Fruit fly (Drosophila melanogaster) whole organism, prepupa: ENCODE measurements around the gene AP-1gamma.

ENCODE experiments used
- CG10631 ChIP-seq: fragments of 200-800 bp; sonication (Bioruptor generic); optimal IDR thresholded peaks from 2 replicates; lab custom pipeline; 2016; ENCODE audit warnings: missing biosample characterization, missing genetic modification characterization
- CG10669 ChIP-seq: fragments of 200-800 bp; sonication (Bioruptor generic); optimal IDR thresholded peaks from 3 replicates; lab custom pipeline; 2018; ENCODE audit warnings: missing biosample characterization, mild to moderate bottlenecking, missing genetic modification characterization, moderate library complexity
- CG11294 ChIP-seq: fragments of 200-800 bp; sonication (Bioruptor generic); IDR thresholded peaks from 2 replicates; pipeline ENCODE4 v1.3.6; 2022; ENCODE audit warnings: missing biosample characterization, missing genetic modification characterization
- CG11902 ChIP-seq: fragments of 200-800 bp; sonication (Bioruptor generic); optimal IDR thresholded peaks from 3 replicates; lab custom pipeline; 2016; ENCODE audit warnings: missing biosample characterization, missing genetic modification characterization
- CG15336 ChIP-seq: fragments of 200-800 bp; sonication (Bioruptor generic); IDR thresholded peaks from 2 replicates; pipeline ENCODE4 v1.3.6; 2022; ENCODE audit warnings: missing biosample characterization, missing genetic modification characterization
- CG1621 ChIP-seq: fragments of 200-800 bp; sonication (Bioruptor generic); optimal IDR thresholded peaks from 3 replicates; lab custom pipeline; 2018; ENCODE audit warnings: missing biosample characterization, mild to moderate bottlenecking, missing genetic modification characterization
- CG16779 ChIP-seq: fragments of 200-800 bp; sonication (Bioruptor generic); optimal IDR thresholded peaks from 3 replicates; lab custom pipeline; 2017; ENCODE audit warnings: missing biosample characterization, mild to moderate bottlenecking, missing genetic modification characterization
- CG3032 ChIP-seq: fragments of 200-800 bp; optimal IDR thresholded peaks from 2 replicates; lab custom pipeline; 2019; ENCODE audit warnings: missing biosample characterization, mild to moderate bottlenecking, missing genetic modification characterization, moderate library complexity
- CG31627 ChIP-seq: fragments of 200-800 bp; sonication (Bioruptor generic); optimal IDR thresholded peaks from 3 replicates; lab custom pipeline; 2016; ENCODE audit warnings: missing biosample characterization, missing genetic modification characterization
- CG32006 ChIP-seq: fragments of 200-800 bp; sonication (Bioruptor generic); optimal IDR thresholded peaks from 3 replicates; lab custom pipeline; 2017; ENCODE audit warnings: missing biosample characterization, mild to moderate bottlenecking, missing genetic modification characterization
- CG34406 ChIP-seq: fragments of 200-800 bp; sonication (Bioruptor generic); optimal IDR thresholded peaks from 3 replicates; lab custom pipeline; 2016; ENCODE audit warnings: missing biosample characterization, missing genetic modification characterization
- CG3919 ChIP-seq: fragments of 200-800 bp; sonication (Bioruptor generic); optimal IDR thresholded peaks from 3 replicates; lab custom pipeline; 2016; ENCODE audit warnings: missing biosample characterization, missing genetic modification characterization
- CG4318 ChIP-seq: fragments of 200-800 bp; sonication (Bioruptor generic); optimal IDR thresholded peaks from 3 replicates; lab custom pipeline; 2017; ENCODE audit warnings: missing biosample characterization, mild to moderate bottlenecking, missing genetic modification characterization
- CG6163 ChIP-seq: fragments of 200-800 bp; sonication (Bioruptor generic); IDR thresholded peaks from 3 replicates; pipeline ENCODE4 v1.3.6; 2022; ENCODE audit warnings: missing biosample characterization, missing genetic modification characterization
- CG6276 ChIP-seq: fragments of 200-800 bp; sonication (Bioruptor generic); optimal IDR thresholded peaks from 2 replicates; lab custom pipeline; 2017; ENCODE audit warnings: missing biosample characterization, mild to moderate bottlenecking, missing genetic modification characterization
- CG6792 ChIP-seq: fragments of 200-800 bp; sonication (Bioruptor generic); optimal IDR thresholded peaks from 3 replicates; lab custom pipeline; 2016; ENCODE audit warnings: missing biosample characterization, missing genetic modification characterization
- CG6808 ChIP-seq: fragments of 200-800 bp; sonication (Bioruptor generic); optimal IDR thresholded peaks from 3 replicates; lab custom pipeline; 2017; ENCODE audit warnings: missing biosample characterization, missing genetic modification characterization, mild to moderate bottlenecking, moderate library complexity, missing genetic modification reagents
- CG6854 ChIP-seq: fragments of 200-800 bp; sonication (Bioruptor generic); optimal IDR thresholded peaks from 2 replicates; lab custom pipeline; 2017; ENCODE audit warnings: missing biosample characterization, mild to moderate bottlenecking, missing genetic modification characterization
- CG7368 ChIP-seq: fragments of 200-800 bp; sonication (Bioruptor generic); optimal IDR thresholded peaks from 3 replicates; lab custom pipeline; 2016; ENCODE audit warnings: missing biosample characterization, missing genetic modification characterization
- CG8119 ChIP-seq: fragments of 200-800 bp; sonication (Bioruptor generic); IDR thresholded peaks from 3 replicates; pipeline ENCODE4 v1.3.6; 2022; ENCODE audit warnings: missing biosample characterization, missing genetic modification characterization
- CG8319 ChIP-seq: fragments of 200-800 bp; sonication (Bioruptor generic); optimal IDR thresholded peaks from 3 replicates; lab custom pipeline; 2016; ENCODE audit warnings: missing biosample characterization, missing genetic modification characterization
- CG8632 ChIP-seq: fragments of 200-800 bp; sonication (Bioruptor generic); optimal IDR thresholded peaks from 3 replicates; lab custom pipeline; 2016; ENCODE audit warnings: missing biosample characterization, missing genetic modification characterization
- Eip75B ChIP-seq: fragments of 200-800 bp; sonication (Bioruptor generic); optimal IDR thresholded peaks from 3 replicates; lab custom pipeline; 2016; ENCODE audit warnings: missing biosample characterization, missing genetic modification characterization
- Eip78C ChIP-seq: fragments of 200-800 bp; sonication (Bioruptor generic); peaks from one replicate; lab custom pipeline; 2016; ENCODE audit warnings: missing biosample characterization, missing genetic modification characterization
- Eip93F ChIP-seq: fragments of 200-800 bp; sonication (Bioruptor generic); optimal IDR thresholded peaks from 2 replicates; lab custom pipeline; 2016; ENCODE audit warnings: missing biosample characterization, mild to moderate bottlenecking, missing genetic modification characterization
- Ets21C ChIP-seq: fragments of 200-800 bp; sonication (Bioruptor generic); optimal IDR thresholded peaks from 3 replicates; lab custom pipeline; 2016; ENCODE audit warnings: missing biosample characterization, missing genetic modification characterization
- Ets96B ChIP-seq: fragments of 200-800 bp; optimal IDR thresholded peaks from 2 replicates; lab custom pipeline; 2019; ENCODE audit warnings: missing biosample characterization, mild to moderate bottlenecking, missing genetic modification characterization, moderate library complexity
- Gug ChIP-seq: fragments of 200-800 bp; sonication (Bioruptor generic); IDR thresholded peaks from 2 replicates; pipeline ENCODE4 v1.3.6; 2022; ENCODE audit warnings: missing biosample characterization, missing genetic modification characterization
- Hr38 ChIP-seq: sonication (Bioruptor generic); optimal IDR thresholded peaks from 2 replicates; lab custom pipeline; 2016; ENCODE audit warnings: missing biosample characterization, missing genetic modification characterization
- OdsH ChIP-seq: fragments of 200-800 bp; sonication (Bioruptor generic); optimal IDR thresholded peaks from 3 replicates; lab custom pipeline; 2016; ENCODE audit warnings: missing biosample characterization, missing genetic modification characterization
- Smox ChIP-seq: fragments of 200-800 bp; sonication (Bioruptor generic); optimal IDR thresholded peaks from 3 replicates; lab custom pipeline; 2016; ENCODE audit warnings: missing biosample characterization, missing genetic modification characterization
- Sox14 ChIP-seq: fragments of 200-800 bp; sonication (Bioruptor generic); optimal IDR thresholded peaks from 3 replicates; lab custom pipeline; 2016; ENCODE audit warnings: missing biosample characterization, missing genetic modification characterization
- achi ChIP-seq: fragments of 200-800 bp; sonication (Bioruptor generic); optimal IDR thresholded peaks from 3 replicates; lab custom pipeline; 2016; ENCODE audit warnings: missing biosample characterization, missing genetic modification characterization
- acj6 ChIP-seq: fragments of 200-800 bp; sonication (Bioruptor generic); optimal IDR thresholded peaks from 3 replicates; lab custom pipeline; 2016; ENCODE audit warnings: missing biosample characterization, missing genetic modification characterization
- dac ChIP-seq: fragments of 200-800 bp; sonication (Bioruptor generic); optimal IDR thresholded peaks from 2 replicates; lab custom pipeline; 2017; ENCODE audit warnings: missing biosample characterization, mild to moderate bottlenecking, missing genetic modification characterization
- dsx ChIP-seq: fragments of 200-800 bp; optimal IDR thresholded peaks from 3 replicates; lab custom pipeline; 2019; ENCODE audit warnings: missing biosample characterization, mild to moderate bottlenecking, missing genetic modification characterization, moderate library complexity; ENCODE audit not compliant: poor library complexity, severe bottlenecking
- eg ChIP-seq: fragments of 200-800 bp; sonication (Bioruptor generic); IDR thresholded peaks from 3 replicates; pipeline ENCODE4 v1.3.6; 2022; ENCODE audit warnings: missing biosample characterization, missing genetic modification characterization
- fd59A ChIP-seq: fragments of 200-800 bp; sonication (Bioruptor generic); optimal IDR thresholded peaks from 2 replicates; lab custom pipeline; 2017; ENCODE audit warnings: missing biosample characterization, mild to moderate bottlenecking, missing genetic modification characterization, missing genetic modification reagents
- fkh ChIP-seq: fragments of 200-800 bp; sonication (Bioruptor generic); optimal IDR thresholded peaks from 3 replicates; lab custom pipeline; 2017; ENCODE audit warnings: missing biosample characterization, mild to moderate bottlenecking, missing genetic modification characterization, moderate library complexity
- lz ChIP-seq: fragments of 200-800 bp; sonication (Bioruptor generic); optimal IDR thresholded peaks from 3 replicates; lab custom pipeline; 2016; ENCODE audit warnings: missing biosample characterization, missing genetic modification characterization
- net ChIP-seq: fragments of 200-800 bp; sonication (Bioruptor generic); optimal IDR thresholded peaks from 3 replicates; lab custom pipeline; 2016; ENCODE audit warnings: missing biosample characterization, missing genetic modification characterization
- salr ChIP-seq, 2 experiments: fragments of 200-800 bp; sonication (Bioruptor generic); optimal IDR thresholded peaks; 3 replicates each; lab custom pipeline; 2016 to 2018; ENCODE audit warnings: missing biosample characterization in 2 of 2, missing genetic modification characterization in 2 of 2, mild to moderate bottlenecking in 1 of 2
- spab ChIP-seq: fragments of 200-800 bp; sonication (Bioruptor generic); optimal IDR thresholded peaks from 2 replicates; lab custom pipeline; 2017; ENCODE audit warnings: missing biosample characterization, mild to moderate bottlenecking, missing genetic modification characterization, missing genetic modification reagents
- ss ChIP-seq, 2 experiments: fragments of 200-800 bp; sonication (Bioruptor generic); optimal IDR thresholded peaks; 2 replicates in 1 of 2; 3 replicates in 1 of 2; lab custom pipeline; 2017 to 2018; ENCODE audit warnings: mild to moderate bottlenecking in 2 of 2, missing biosample characterization in 2 of 2, missing genetic modification characterization in 2 of 2, moderate library complexity in 1 of 2
- svp ChIP-seq: fragments of 200-800 bp; sonication (Bioruptor generic); peaks from one replicate; lab custom pipeline; 2016; ENCODE audit warnings: missing biosample characterization, missing genetic modification characterization
- topi ChIP-seq: fragments of 200-800 bp; sonication (Bioruptor generic); optimal IDR thresholded peaks from 3 replicates; lab custom pipeline; 2016; ENCODE audit warnings: missing biosample characterization, missing genetic modification characterization
- vri ChIP-seq: fragments of 200-800 bp; sonication (Bioruptor generic); optimal IDR thresholded peaks from 3 replicates; lab custom pipeline; 2016; ENCODE audit warnings: missing biosample characterization, mild to moderate bottlenecking, missing genetic modification characterization

Gene AP-1gamma

dm6 chrX:9067754-9068477, 40.6 kb upstream of the AP-1gamma start, which contains the start of gene CG15365 (continued):
- TF ChIP-seq CG3032: peak; percentile 29
- TF ChIP-seq CG6808: no peak
- TF ChIP-seq CG31627 (GFP tag; lab: Kevin White, UChicago): peak; percentile 45
- TF ChIP-seq CG15336: peak; percentile 39; the same call in 1 of the 2 replicates
- TF ChIP-seq ss (GFP tag; optimal IDR thresholded peaks at IDR 0.05; lab: Kevin White, UChicago): no peak
- no peak for TF ChIP-seq Sox14 (GFP tag; lab: Kevin White, UChicago)
- no peak for TF ChIP-seq Eip93F
- TF ChIP-seq Smox (GFP tag; lab: Kevin White, UChicago): peak; percentile 66
- TF ChIP-seq CG34406 (GFP tag; lab: Kevin White, UChicago): no peak
- TF ChIP-seq CG7368: no peak
- peak; percentile 42 for TF ChIP-seq OdsH
- no peak for TF ChIP-seq CG6854
- TF ChIP-seq Eip75B (GFP tag; lab: Kevin White, UChicago): no peak
- TF ChIP-seq CG11902 (GFP tag; lab: Kevin White, UChicago): no peak
- TF ChIP-seq CG32006 (GFP tag; lab: Kevin White, UChicago): peak; percentile 47
- no peak for TF ChIP-seq CG10669 (GFP tag; lab: Kevin White, UChicago)
- TF ChIP-seq fkh (GFP tag; lab: Kevin White, UChicago): no peak
- TF ChIP-seq CG11294 (GFP tag; lab: Robert Waterston, UW): no peak
- TF ChIP-seq fd59A (GFP tag; lab: Kevin White, UChicago): peak; percentile 5
- TF ChIP-seq CG1621 (tag; lab: Kevin White, UChicago): no peak
- TF ChIP-seq CG16779: no peak

DNA sequence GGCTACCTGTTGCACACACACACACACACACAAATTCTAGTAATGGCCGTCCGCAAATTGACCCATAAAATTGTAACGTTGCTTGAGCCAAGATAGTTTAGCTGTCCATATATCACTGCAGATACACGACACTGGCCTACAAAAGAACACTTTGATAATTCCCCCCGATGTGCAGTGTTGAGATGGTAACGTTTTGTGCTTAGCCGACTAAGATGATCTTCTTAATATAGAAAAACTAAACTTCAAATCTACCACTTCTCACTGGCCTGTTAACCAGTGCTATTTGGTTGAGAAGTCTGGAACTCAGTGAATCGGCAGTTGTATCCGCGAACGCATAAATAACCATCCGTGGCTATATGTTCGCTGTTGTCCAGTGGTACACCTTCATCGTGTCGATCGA, 39.7 kb upstream of the AP-1gamma start:
- peak in 1 of 2 experiments; percentile 77 for TF ChIP-seq salr (GFP tag; optimal IDR thresholded peaks at IDR 0.05; lab: Kevin White, UChicago)
- TF ChIP-seq acj6 (GFP tag; lab: Kevin White, UChicago): peak; percentile 34
- TF ChIP-seq svp (GFP tag; lab: Kevin White, UChicago): peak; percentile 68
- no peak for TF ChIP-seq vri (GFP tag; lab: Kevin White, UChicago)
- peak; percentile 32 for TF ChIP-seq dac (GFP tag; lab: Kevin White, UChicago)
- peak; percentile 64 for TF ChIP-seq achi (GFP tag; lab: Kevin White, UChicago)
- TF ChIP-seq CG11294 (GFP tag; lab: Robert Waterston, UW): peak; percentile 50; the same call in 1 of the 2 replicates
- peak; percentile 41 for TF ChIP-seq CG16779
- TF ChIP-seq Sox14 (GFP tag; lab: Kevin White, UChicago): peak; percentile 53
- TF ChIP-seq CG3919 (GFP tag; lab: Kevin White, UChicago): peak; percentile 51
- no peak for TF ChIP-seq CG8319 (GFP tag; lab: Kevin White, UChicago)
- TF ChIP-seq eg (GFP tag; lab: Robert Waterston, UW): peak; percentile 85
- TF ChIP-seq dsx (GFP tag; lab: Kevin White, UChicago): peak; percentile 79
- peak; percentile 19 for TF ChIP-seq topi
- peak; percentile 78 for TF ChIP-seq Ets96B (tag; lab: Kevin White, UChicago)
- peak; percentile 52 for TF ChIP-seq CG10631
- TF ChIP-seq spab (GFP tag; lab: Kevin White, UChicago): peak; percentile 63
- TF ChIP-seq CG6163 (GFP tag; lab: Robert Waterston, UW): peak; percentile 91
- TF ChIP-seq Eip78C (GFP tag; lab: Kevin White, UChicago): peak; percentile 94
- peak; percentile 33 for TF ChIP-seq CG31627 (GFP tag; lab: Kevin White, UChicago)
- peak; percentile 69 for TF ChIP-seq CG15336
- TF ChIP-seq Eip93F: no peak
- peak; percentile 46 for TF ChIP-seq CG6792
- TF ChIP-seq Gug: peak; percentile 55
- peak; percentile 4 for TF ChIP-seq CG34406 (GFP tag; lab: Kevin White, UChicago)
- TF ChIP-seq CG8632 (GFP tag; lab: Kevin White, UChicago): peak; percentile 36
- TF ChIP-seq CG3032: peak; percentile 71
- peak; percentile 54 for TF ChIP-seq CG6276 (GFP tag; lab: Kevin White, UChicago)
- peak; percentile 74 for TF ChIP-seq CG32006 (GFP tag; lab: Kevin White, UChicago)
- peak; percentile 5 for TF ChIP-seq lz
- peak; percentile 68 for TF ChIP-seq CG10669 (GFP tag; lab: Kevin White, UChicago)
- no peak for TF ChIP-seq Ets21C
- TF ChIP-seq CG6854: no peak
- TF ChIP-seq CG11902 (GFP tag; lab: Kevin White, UChicago): no peak
- peak; percentile 68 for TF ChIP-seq fd59A (GFP tag; lab: Kevin White, UChicago)
- TF ChIP-seq CG8119: peak; percentile 56; the same call in 1 of the 3 replicates
- peak; percentile 46 for TF ChIP-seq net
- TF ChIP-seq Hr38: no peak
- TF ChIP-seq CG4318: peak; percentile 38
